Fruit fly (Drosophila melanogaster): ENCODE results near the gene CG15385.

The CG15385 gene

DNA sequence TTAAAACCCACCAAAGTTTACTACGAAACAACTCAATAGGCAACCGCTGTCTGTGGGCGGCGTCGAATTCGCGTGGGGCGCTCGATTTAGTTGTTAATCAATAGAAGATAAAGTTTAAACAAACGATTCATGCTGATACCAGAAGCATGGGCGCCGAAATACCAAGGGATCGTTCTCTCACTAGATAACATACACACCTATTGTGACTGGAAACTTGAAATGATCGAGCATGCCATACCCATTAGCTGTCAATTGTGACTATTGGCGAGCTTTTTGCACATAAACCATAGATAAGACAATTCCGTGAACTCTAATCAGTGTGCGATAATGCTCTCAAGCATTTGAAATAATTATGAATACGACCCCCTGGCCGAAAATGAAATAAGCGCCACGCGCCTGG, 33.0 kb downstream of the CG15385 start (continued):
- TF ChIP-seq CG15601 (tag; optimal IDR thresholded peaks at IDR 0.05): peak; percentile 16
- TF ChIP-seq grn (GFP tag; optimal IDR thresholded peaks at IDR 0.05): peak; percentile 45
- no peak for TF ChIP-seq CG15073 (GFP tag; optimal IDR thresholded peaks at IDR 0.05)
- no peak for TF ChIP-seq Lpt (GFP tag; optimal IDR thresholded peaks at IDR 0.05)
- peak; percentile 93 for TF ChIP-seq Ets65A (GFP tag)
- peak; percentile 24 for TF ChIP-seq CG33213 (GFP tag; optimal IDR thresholded peaks at IDR 0.05)
- no peak for TF ChIP-seq CG4360 (GFP tag; IDR thresholded peaks at IDR 0.05)
- peak; percentile 65 for TF ChIP-seq CG4404 (GFP tag; IDR thresholded peaks at IDR 0.05)
- TF ChIP-seq Mad (GFP tag; optimal IDR thresholded peaks at IDR 0.05): peak; percentile 40
- TF ChIP-seq lab (GFP tag; optimal IDR thresholded peaks at IDR 0.05): peak; percentile 89
- no peak for TF ChIP-seq Tbp (GFP tag; optimal IDR thresholded peaks at IDR 0.05)
- TF ChIP-seq salm (tag; optimal IDR thresholded peaks at IDR 0.05): peak; percentile 72
- peak; percentile 29 for TF ChIP-seq CG3065 (GFP tag; optimal IDR thresholded peaks at IDR 0.05)
- no peak for TF ChIP-seq ato (GFP tag; IDR thresholded peaks at IDR 0.05; ENCODE audit: partially characterized antibody)
- TF ChIP-seq CG11723 (GFP tag; optimal IDR thresholded peaks at IDR 0.05): peak; percentile 51
- peak; percentile 34; the same call in 1 of the 2 replicates for TF ChIP-seq NFAT (GFP tag; IDR thresholded peaks at IDR 0.05)
- TF ChIP-seq fd96Cb (tag; optimal IDR thresholded peaks at IDR 0.05): peak; percentile 64
- TF ChIP-seq CG4282 (GFP tag; optimal IDR thresholded peaks at IDR 0.05): peak; percentile 57
- TF ChIP-seq sob (GFP tag; IDR thresholded peaks at IDR 0.05): peak; percentile 74
- TF ChIP-seq z (GFP tag; IDR thresholded peaks at IDR 0.05): no peak
- peak; percentile 78 for TF ChIP-seq Dip3 (GFP tag; optimal IDR thresholded peaks at IDR 0.05)
- TF ChIP-seq CG13424 (tag; optimal IDR thresholded peaks at IDR 0.05): peak; percentile 80
- TF ChIP-seq crol (GFP tag; IDR thresholded peaks at IDR 0.05): no peak
- peak; percentile 12; the same call in 1 of the 2 replicates for TF ChIP-seq Adf1 (GFP tag; IDR thresholded peaks at IDR 0.05)
- TF ChIP-seq ATbp (GFP tag; optimal IDR thresholded peaks at IDR 0.05): peak; percentile 73
- peak; percentile 51 for TF ChIP-seq CG10654 (GFP tag; optimal IDR thresholded peaks at IDR 0.05)
- no peak for TF ChIP-seq hth (optimal IDR thresholded peaks at IDR 0.05)
- peak; percentile 90 for TF ChIP-seq gro (GFP tag; optimal IDR thresholded peaks at IDR 0.05)
- no peak for TF ChIP-seq lov (optimal IDR thresholded peaks at IDR 0.05)
- no peak for TF ChIP-seq lov (GFP tag; IDR thresholded peaks at IDR 0.05)
- no peak for TF ChIP-seq Lim3 (GFP tag; IDR thresholded peaks at IDR 0.05)
- TF ChIP-seq CG12659 (GFP tag; optimal IDR thresholded peaks at IDR 0.05): peak; percentile 70
- no peak for TF ChIP-seq MESR4 (GFP tag; optimal IDR thresholded peaks at IDR 0.05)
- TF ChIP-seq Taf1 (GFP tag; IDR thresholded peaks at IDR 0.05): peak; percentile 33; the same call in 1 of the 2 replicates
- TF ChIP-seq CG12219 (GFP tag; optimal IDR thresholded peaks at IDR 0.05): peak; percentile 71
- no peak for TF ChIP-seq nom (GFP tag; optimal IDR thresholded peaks at IDR 0.05)
- 0 out of 3 replicates have a peak, but pooled peaks have one; percentile 38 for TF ChIP-seq C15 (GFP tag; IDR thresholded peaks at IDR 0.05)
- TF ChIP-seq Ptx1 (GFP tag; IDR thresholded peaks at IDR 0.05): peak; percentile 83
- peak; percentile 47 for TF ChIP-seq CG14050 (GFP tag; IDR thresholded peaks at IDR 0.05)
- TF ChIP-seq CG10366 (GFP tag; IDR thresholded peaks at IDR 0.05): peak; percentile 69
- TF ChIP-seq abd-A (tag; optimal IDR thresholded peaks at IDR 0.05): peak; percentile 75
- TF ChIP-seq CG31441 (GFP tag; IDR thresholded peaks at IDR 0.05): no peak; the same call in 1 of the 2 replicates
- TF ChIP-seq pb (GFP tag; optimal IDR thresholded peaks at IDR 0.05): peak; percentile 48
- TF ChIP-seq sna (GFP tag; IDR thresholded peaks at IDR 0.05; ENCODE audit: partially characterized antibody): no peak
- TF ChIP-seq CG17328 (GFP tag; IDR thresholded peaks at IDR 0.05): no peak
- no peak for TF ChIP-seq TFAM (GFP tag; optimal IDR thresholded peaks at IDR 0.05)
- TF ChIP-seq ap (GFP tag; IDR thresholded peaks at IDR 0.05): no peak
- TF ChIP-seq pum (GFP tag; optimal IDR thresholded peaks at IDR 0.05): peak; percentile 76
- TF ChIP-seq CG1602 (GFP tag; optimal IDR thresholded peaks at IDR 0.05): peak; percentile 40
- TF ChIP-seq CG17186 (GFP tag; optimal IDR thresholded peaks at IDR 0.05): no peak
- TF ChIP-seq CG10321 (GFP tag; IDR thresholded peaks at IDR 0.05): no peak; the same call in 1 of the 2 replicates
- TF ChIP-seq chm (GFP tag; IDR thresholded peaks at IDR 0.05): peak; percentile 64
- peak; percentile 81 for TF ChIP-seq HLH3B (GFP tag; IDR thresholded peaks at IDR 0.05)
